Fruit fly (Drosophila melanogaster) whole organism, embryonic: ENCODE measurements around the gene Pi4KIIalpha.

Source experiments
- Aef1 ChIP-seq: fragments of 200-800 bp; sonication (Bioruptor generic); IDR thresholded peaks from 3 replicates; pipeline ENCODE4 v1.3.6; 2022; ENCODE audit warnings: missing biosample characterization, missing genetic modification characterization
- B-H1 ChIP-seq: fragments of 200-800 bp; sonication (Bioruptor generic); IDR thresholded peaks from 3 replicates; pipeline ENCODE4 v1.3.6; 2022; ENCODE audit warnings: missing biosample characterization, missing genetic modification characterization
- CG11504 ChIP-seq: fragments of 200-800 bp; sonication (Bioruptor generic); optimal IDR thresholded peaks from 3 replicates; lab custom pipeline; 2019; ENCODE audit warnings: missing biosample characterization, mild to moderate bottlenecking, missing genetic modification characterization, moderate library complexity
- CG11723 ChIP-seq: fragments of 200-800 bp; sonication (Bioruptor generic); optimal IDR thresholded peaks from 2 replicates; lab custom pipeline; 2017; ENCODE audit warnings: missing biosample characterization, mild to moderate bottlenecking, missing genetic modification characterization
- CG12219 ChIP-seq: fragments of 200-800 bp; sonication (Bioruptor generic); optimal IDR thresholded peaks from 3 replicates; lab custom pipeline; 2018; ENCODE audit warnings: missing biosample characterization, mild to moderate bottlenecking, missing genetic modification characterization
- CG1529 ChIP-seq: fragments of 200-800 bp; sonication (Bioruptor generic); optimal IDR thresholded peaks from 3 replicates; lab custom pipeline; 2018; ENCODE audit warnings: missing biosample characterization, missing genetic modification characterization
- CG18262 ChIP-seq: fragments of 200-800 bp; optimal IDR thresholded peaks from 3 replicates; lab custom pipeline; 2019; ENCODE audit warnings: missing biosample characterization, mild to moderate bottlenecking, missing genetic modification characterization, moderate library complexity
- CG30020 ChIP-seq: fragments of 200-800 bp; optimal IDR thresholded peaks from 2 replicates; lab custom pipeline; 2019; ENCODE audit warnings: missing biosample characterization, mild to moderate bottlenecking, missing genetic modification characterization, moderate library complexity
- CG32532 ChIP-seq: fragments of 200-800 bp; sonication (Bioruptor generic); IDR thresholded peaks from 2 replicates; pipeline ENCODE4 v1.3.6; 2022; ENCODE audit warnings: missing biosample characterization, missing genetic modification characterization
- CG6689 ChIP-seq: fragments of 200-800 bp; sonication (Bioruptor generic); IDR thresholded peaks from 2 replicates; pipeline ENCODE4 v1.3.6; 2022; ENCODE audit warnings: missing biosample characterization, missing genetic modification characterization
- CG7745 ChIP-seq: fragments of 200-800 bp; sonication (Bioruptor generic); optimal IDR thresholded peaks from 2 replicates; lab custom pipeline; 2018; ENCODE audit warnings: missing biosample characterization, mild to moderate bottlenecking, missing genetic modification characterization, moderate library complexity
- CG7963 ChIP-seq: fragments of 200-800 bp; sonication (Bioruptor generic); IDR thresholded peaks from 3 replicates; pipeline ENCODE4 v1.3.6; 2022; ENCODE audit warnings: missing biosample characterization, missing genetic modification characterization; ENCODE audit not compliant: partially characterized antibody
- CG8478 ChIP-seq: fragments of >200 bp; optimal IDR thresholded peaks from 2 replicates; lab custom pipeline; 2018
- CG8924 ChIP-seq: fragments of 200-800 bp; optimal IDR thresholded peaks from 3 replicates; lab custom pipeline; 2019; ENCODE audit warnings: missing biosample characterization, mild to moderate bottlenecking, missing genetic modification characterization, moderate library complexity
- CG9437 ChIP-seq: fragments of 200-800 bp; sonication (Bioruptor generic); optimal IDR thresholded peaks from 2 replicates; lab custom pipeline; 2018; ENCODE audit warnings: missing biosample characterization, mild to moderate bottlenecking, missing genetic modification characterization
- CG9727 ChIP-seq: fragments of 200-800 bp; sonication (Bioruptor generic); optimal IDR thresholded peaks from 3 replicates; lab custom pipeline; 2017; ENCODE audit warnings: missing biosample characterization, mild to moderate bottlenecking, missing genetic modification characterization
- Dp ChIP-seq: fragments of 200-800 bp; sonication (Bioruptor generic); optimal IDR thresholded peaks from 2 replicates; lab custom pipeline; 2018; ENCODE audit warnings: missing biosample characterization, mild to moderate bottlenecking, missing genetic modification characterization, moderate library complexity
- Ets65A ChIP-seq: fragments of 200-800 bp; sonication (Bioruptor generic); peaks from one replicate; lab custom pipeline; 2016; ENCODE audit warnings: missing biosample characterization, missing genetic modification characterization
- GATAe ChIP-seq: fragments of 200-800 bp; sonication (Bioruptor generic); conservative IDR thresholded peaks from 2 replicates; pipeline ENCODE4 v1.3.6; 2022; ENCODE audit warnings: missing biosample characterization, missing genetic modification characterization
- Hand ChIP-seq: fragments of 200-800 bp; sonication (Bioruptor generic); optimal IDR thresholded peaks from 2 replicates; lab custom pipeline; 2017; ENCODE audit warnings: mild to moderate bottlenecking, missing biosample characterization, missing genetic modification reagents, missing genetic modification characterization
- NFAT ChIP-seq: fragments of 200-800 bp; sonication (Bioruptor generic); IDR thresholded peaks from 2 replicates; pipeline ENCODE4 v1.3.6; 2022; ENCODE audit warnings: missing biosample characterization, missing genetic modification characterization
- Sox102F ChIP-seq: fragments of 200-800 bp; sonication (Bioruptor generic); optimal IDR thresholded peaks from 2 replicates; lab custom pipeline; 2018; ENCODE audit warnings: missing biosample characterization, mild to moderate bottlenecking, missing genetic modification characterization, moderate library complexity
- Sry-δ ChIP-seq: fragments of 200-800 bp; sonication (Bioruptor generic); optimal IDR thresholded peaks from 2 replicates; lab custom pipeline; 2016; ENCODE audit warnings: missing biosample characterization, missing genetic modification characterization
- Tbp ChIP-seq: fragments of >200 bp; optimal IDR thresholded peaks from 2 replicates; lab custom pipeline; 2018; ENCODE audit warnings: missing biosample characterization, missing genetic modification characterization
- aop ChIP-seq: fragments of 200-800 bp; sonication (Bioruptor generic); IDR thresholded peaks from 2 replicates; pipeline ENCODE4 v1.3.6; 2022; ENCODE audit warnings: missing biosample characterization, missing genetic modification characterization
- ato ChIP-seq: fragments of 200-800 bp; sonication (Bioruptor generic); IDR thresholded peaks from 2 replicates; pipeline ENCODE4 v1.3.6; 2022; ENCODE audit warnings: missing biosample characterization, missing genetic modification characterization; ENCODE audit not compliant: partially characterized antibody
- bcd ChIP-seq: fragments of 200-800 bp; sonication (Bioruptor generic); optimal IDR thresholded peaks from 2 replicates; lab custom pipeline; 2017; ENCODE audit warnings: missing biosample characterization, mild to moderate bottlenecking, missing genetic modification characterization
- br ChIP-seq: fragments of >200 bp; optimal IDR thresholded peaks from 2 replicates; lab custom pipeline; 2017
- bsh ChIP-seq, 2 experiments: fragments of 200-800 bp; sonication (Bioruptor generic); optimal IDR thresholded peaks; 2 replicates each; lab custom pipeline; 2017 to 2018; ENCODE audit warnings: mild to moderate bottlenecking in 2 of 2, missing biosample characterization in 2 of 2, missing genetic modification characterization in 2 of 2, moderate library complexity in 1 of 2
- chinmo ChIP-seq: fragments of 200-800 bp; sonication (Bioruptor generic); IDR thresholded peaks from 4 replicates; pipeline ENCODE4 v1.3.6; 2022; ENCODE audit warnings: missing biosample characterization, missing genetic modification characterization; ENCODE audit not compliant: partially characterized antibody
- chn ChIP-seq: fragments of 200-800 bp; sonication (Bioruptor generic); optimal IDR thresholded peaks from 2 replicates; lab custom pipeline; 2016; ENCODE audit warnings: missing biosample characterization, missing genetic modification characterization
- ci ChIP-seq: fragments of 200-800 bp; sonication (Bioruptor generic); IDR thresholded peaks from 3 replicates; pipeline ENCODE4 v1.3.6; 2022; ENCODE audit warnings: missing biosample characterization, missing genetic modification characterization
- crol ChIP-seq: fragments of 200-800 bp; sonication (Bioruptor generic); IDR thresholded peaks from 2 replicates; pipeline ENCODE4 v1.3.6; 2022; ENCODE audit warnings: missing biosample characterization, missing genetic modification characterization
- disco-r ChIP-seq: fragments of 200-800 bp; sonication (Bioruptor generic); optimal IDR thresholded peaks from 2 replicates; lab custom pipeline; 2016; ENCODE audit warnings: missing biosample characterization, missing genetic modification characterization
- fd102C ChIP-seq: fragments of 200-800 bp; sonication (Bioruptor generic); optimal IDR thresholded peaks from 2 replicates; lab custom pipeline; 2018; ENCODE audit warnings: missing biosample characterization, mild to moderate bottlenecking, missing genetic modification characterization, moderate library complexity
- fd3F ChIP-seq: fragments of 200-800 bp; sonication (Bioruptor generic); optimal IDR thresholded peaks from 2 replicates; lab custom pipeline; 2018; ENCODE audit warnings: missing biosample characterization, mild to moderate bottlenecking, missing genetic modification characterization, moderate library complexity
- fd64A ChIP-seq: fragments of 200-800 bp; sonication (Bioruptor generic); optimal IDR thresholded peaks from 3 replicates; lab custom pipeline; 2018; ENCODE audit warnings: missing biosample characterization, mild to moderate bottlenecking, missing genetic modification characterization
- gce ChIP-seq: fragments of 200-800 bp; sonication (Bioruptor generic); IDR thresholded peaks from 3 replicates; pipeline ENCODE4 v1.3.6; 2022; ENCODE audit warnings: missing biosample characterization, missing genetic modification characterization
- gfzf ChIP-seq: fragments of 200-800 bp; sonication (Bioruptor generic); optimal IDR thresholded peaks from 2 replicates; lab custom pipeline; 2016; ENCODE audit warnings: missing biosample characterization, mild to moderate bottlenecking, missing genetic modification characterization, moderate library complexity
- ken ChIP-seq: fragments of 200-800 bp; sonication (Bioruptor generic); IDR thresholded peaks from 3 replicates; pipeline ENCODE4 v1.3.6; 2022; ENCODE audit warnings: missing biosample characterization, missing genetic modification characterization
- mam ChIP-seq: fragments of 200-800 bp; sonication (Bioruptor generic); optimal IDR thresholded peaks from 3 replicates; lab custom pipeline; 2016; ENCODE audit warnings: missing biosample characterization, missing genetic modification characterization
- nau ChIP-seq: fragments of 200-800 bp; sonication (Bioruptor generic); optimal IDR thresholded peaks from 3 replicates; lab custom pipeline; 2017; ENCODE audit warnings: missing biosample characterization, mild to moderate bottlenecking, missing genetic modification characterization, missing genetic modification reagents
- otp ChIP-seq: fragments of 200-800 bp; sonication (Bioruptor generic); IDR thresholded peaks from 3 replicates; pipeline ENCODE4, ENCODE4 v1.3.6; 2022; ENCODE audit warnings: missing biosample characterization, missing genetic modification characterization
- ranshi ChIP-seq: fragments of 200-800 bp; sonication (Bioruptor generic); IDR thresholded peaks from 2 replicates; pipeline ENCODE4 v1.3.6; 2022; ENCODE audit warnings: missing biosample characterization, missing genetic modification characterization
- repo ChIP-seq: fragments of 200-800 bp; sonication (Bioruptor generic); optimal IDR thresholded peaks from 2 replicates; lab custom pipeline; 2016; ENCODE audit warnings: missing biosample characterization, missing genetic modification characterization
- row ChIP-seq: fragments of 200-800 bp; sonication (Bioruptor generic); IDR thresholded peaks from 3 replicates; pipeline ENCODE4 v1.3.6; 2022; ENCODE audit warnings: missing biosample characterization, missing genetic modification characterization
- slbo ChIP-seq: fragments of 200-800 bp; sonication (Bioruptor generic); IDR thresholded peaks from 2 replicates; pipeline ENCODE4 v1.3.6; 2022; ENCODE audit warnings: missing biosample characterization, missing genetic modification characterization
- sob ChIP-seq: fragments of 200-800 bp; sonication (Bioruptor generic); IDR thresholded peaks from 2 replicates; pipeline ENCODE4 v1.3.6; 2022; ENCODE audit warnings: missing biosample characterization, missing genetic modification characterization
- stwl ChIP-seq: fragments of 200-800 bp; sonication (Bioruptor generic); optimal IDR thresholded peaks from 3 replicates; lab custom pipeline; 2018; ENCODE audit warnings: missing biosample characterization, mild to moderate bottlenecking, missing genetic modification characterization, moderate library complexity
- tna ChIP-seq: fragments of 200-800 bp; sonication (Bioruptor generic); IDR thresholded peaks from 2 replicates; pipeline ENCODE4 v1.3.6; 2022; ENCODE audit warnings: missing biosample characterization, missing genetic modification characterization; ENCODE audit not compliant: partially characterized antibody
- wek ChIP-seq: fragments of 200-800 bp; sonication (Bioruptor generic); optimal IDR thresholded peaks from 3 replicates; lab custom pipeline; 2018; ENCODE audit warnings: missing biosample characterization, mild to moderate bottlenecking, missing genetic modification characterization, moderate library complexity

Pi4KIIalpha gene

dm6 chr3R:5587863-5588519, 24.5 kb upstream of the Pi4KIIalpha start, which contains the start of gene CG2926 (continued):
- TF ChIP-seq crol (GFP tag; lab: Robert Waterston, UW) = 0 out of 2 replicates have a peak, but pooled peaks have one; percentile 15
- no peak for TF ChIP-seq fd3F (GFP tag; lab: Kevin White, UChicago)
- no peak for TF ChIP-seq fd102C (GFP tag; lab: Kevin White, UChicago)
- no peak for TF ChIP-seq nau (GFP tag; lab: Kevin White, UChicago)
- no peak for TF ChIP-seq ranshi (GFP tag; lab: Robert Waterston, UW)
- TF ChIP-seq tna (GFP tag; lab: Robert Waterston, UW) = peak; percentile 89
- no peak for TF ChIP-seq otp
- TF ChIP-seq Aef1 = 0 out of 3 replicates have a peak, but pooled peaks have one; percentile 13
- TF ChIP-seq NFAT (GFP tag; lab: Robert Waterston, UW) = peak; percentile 56
- no peak for TF ChIP-seq bcd (GFP tag; lab: Kevin White, UChicago)
- TF ChIP-seq chinmo (GFP tag; lab: Robert Waterston, UW) = peak; percentile 87; the same call in 3 of the 4 replicates
- no peak for TF ChIP-seq CG6689
- peak; percentile 93 for TF ChIP-seq Ets65A (GFP tag; lab: Kevin White, UChicago)
- TF ChIP-seq ato = peak; percentile 91
- no peak for TF ChIP-seq CG7745 (tag; lab: Kevin White, UChicago)
- TF ChIP-seq CG9727 (GFP tag; lab: Kevin White, UChicago) = no peak
- TF ChIP-seq row (GFP tag; lab: Robert Waterston, UW) = peak; percentile 90
- TF ChIP-seq CG11723 = no peak
- TF ChIP-seq gfzf = peak; percentile 26
- no peak for TF ChIP-seq CG12219
- TF ChIP-seq Sox102F = no peak
- 0 out of 3 replicates have a peak, but pooled peaks have one; percentile 6 for TF ChIP-seq ci
- no peak for TF ChIP-seq aop (GFP tag; lab: Robert Waterston, UW)
- peak; percentile 70 for TF ChIP-seq mam (GFP tag; lab: Kevin White, UChicago)
- peak; percentile 40 for TF ChIP-seq CG9437 (GFP tag; lab: Kevin White, UChicago)
- peak; percentile 81 for TF ChIP-seq CG30020 (tag; lab: Kevin White, UChicago)
- TF ChIP-seq Tbp = no peak
- TF ChIP-seq ken (GFP tag; lab: Robert Waterston, UW) = no peak
- no peak for TF ChIP-seq CG11504
- no peak for TF ChIP-seq CG1529 (GFP tag; lab: Kevin White, UChicago)
- TF ChIP-seq br = no peak
- peak; percentile 64 for TF ChIP-seq Dp (GFP tag; lab: Kevin White, UChicago)
- TF ChIP-seq stwl (tag; lab: Kevin White, UChicago) = no peak
- no peak for TF ChIP-seq B-H1
- TF ChIP-seq GATAe (GFP tag; lab: Robert Waterston, UW) = no peak
- no peak for TF ChIP-seq wek (GFP tag; lab: Kevin White, UChicago)
- TF ChIP-seq fd64A (GFP tag; lab: Kevin White, UChicago) = no peak
- peak; percentile 72 for TF ChIP-seq slbo (GFP tag; lab: Robert Waterston, UW)
- TF ChIP-seq CG32532 = peak; percentile 64
- peak; percentile 16 for TF ChIP-seq repo (GFP tag; lab: Kevin White, UChicago)
- TF ChIP-seq CG18262 (tag; lab: Kevin White, UChicago) = no peak
- TF ChIP-seq Sry-δ (GFP tag; lab: Kevin White, UChicago) = peak; percentile 96
- no peak for TF ChIP-seq Hand (GFP tag; lab: Kevin White, UChicago)
- no peak for TF ChIP-seq CG8924 (tag; lab: Kevin White, UChicago)
- no peak for TF ChIP-seq disco-r
- no peak for TF ChIP-seq bsh (GFP tag; optimal IDR thresholded peaks at IDR 0.05; lab: Kevin White, UChicago)
- TF ChIP-seq CG7963 (GFP tag; lab: Robert Waterston, UW) = peak; percentile 88
- TF ChIP-seq CG8478 (lab: Kevin White, UChicago) = no peak
- peak; percentile 55; the same call in 1 of the 2 replicates for TF ChIP-seq sob (GFP tag; lab: Robert Waterston, UW)
- TF ChIP-seq gce = no peak
- TF ChIP-seq chn (GFP tag; lab: Kevin White, UChicago) = no peak
